Fruit fly (Drosophila melanogaster) whole organism, wandering third instar larva: ENCODE results near the gene Cpr11A.
A peak's percentile ranks its signal among the peaks of the same experiment; 100 is the strongest.

Experiments
- Abd-B ChIP-seq: fragments of >200 bp; optimal IDR thresholded peaks from 2 replicates; lab custom pipeline; 2017; ENCODE audit warnings: missing biosample characterization, missing genetic modification characterization
- GATAd ChIP-seq: sonication (Bioruptor generic); optimal IDR thresholded peaks from 2 replicates; lab custom pipeline; 2016; ENCODE audit warnings: missing biosample characterization, missing genetic modification characterization
- HLH106 ChIP-seq: fragments of 200-800 bp; optimal IDR thresholded peaks from 3 replicates; lab custom pipeline; 2019; ENCODE audit warnings: missing biosample characterization, mild to moderate bottlenecking, missing genetic modification characterization, moderate library complexity
- Hr83 ChIP-seq: fragments of 200-300 bp; sonication (Bioruptor generic); optimal IDR thresholded peaks from 2 replicates; lab custom pipeline; 2016; ENCODE audit warnings: missing biosample characterization, mild to moderate bottlenecking, missing genetic modification characterization, moderate library complexity; ENCODE audit not compliant: poor library complexity, severe bottlenecking
- Mio ChIP-seq: sonication (Bioruptor generic); optimal IDR thresholded peaks from 2 replicates; lab custom pipeline; 2016; ENCODE audit warnings: missing biosample characterization, missing genetic modification characterization
- Myc ChIP-seq: fragments of >200 bp; optimal IDR thresholded peaks from 2 replicates; lab custom pipeline; 2017
- OdsH ChIP-seq: fragments of 200-800 bp; sonication (Bioruptor generic); optimal IDR thresholded peaks from 2 replicates; lab custom pipeline; 2016; ENCODE audit warnings: missing biosample characterization, mild to moderate bottlenecking, missing genetic modification characterization
- Rel ChIP-seq, 2 experiments: fragments of 200-800 bp; sonication (Bioruptor generic) in 1 of 2; optimal IDR thresholded peaks; 2 replicates in 1 of 2; 3 replicates in 1 of 2; lab custom pipeline; 2016 to 2019; ENCODE audit warnings: mild to moderate bottlenecking in 2 of 2, missing biosample characterization in 2 of 2, missing genetic modification characterization in 2 of 2, moderate library complexity in 1 of 2
- ey ChIP-seq: fragments of 200-800 bp; sonication (Bioruptor generic); optimal IDR thresholded peaks from 2 replicates; lab custom pipeline; 2016; ENCODE audit warnings: missing biosample characterization, missing genetic modification characterization
- fru ChIP-seq: fragments of 200-800 bp; sonication (Bioruptor generic); optimal IDR thresholded peaks from 3 replicates; lab custom pipeline; 2016; ENCODE audit warnings: missing biosample characterization, mild to moderate bottlenecking, missing genetic modification characterization
- lola ChIP-seq: fragments of >200 bp; optimal IDR thresholded peaks from 2 replicates; lab custom pipeline; 2017; ENCODE audit warnings: missing biosample characterization, missing genetic modification characterization
- pan ChIP-seq: fragments of >200 bp; optimal IDR thresholded peaks from 2 replicates; lab custom pipeline; 2017
- psq ChIP-seq: fragments of 200-800 bp; sonication (Bioruptor generic); optimal IDR thresholded peaks from 3 replicates; lab custom pipeline; 2017; ENCODE audit warnings: missing biosample characterization, mild to moderate bottlenecking, missing genetic modification characterization, moderate library complexity
- usp ChIP-seq: fragments of >200 bp; optimal IDR thresholded peaks from 2 replicates; lab custom pipeline; 2017; ENCODE audit warnings: missing biosample characterization, missing genetic modification characterization

- TF ChIP-seq OdsH (GFP tag; lab: Kevin White, UChicago) (no peak), Hr83 (no peak), Abd-B (GFP tag; lab: Kevin White, UChicago) (no peak), usp (GFP tag; lab: Kevin White, UChicago) (no peak), Rel (GFP tag; optimal IDR thresholded peaks at IDR 0.05; lab: Kevin White, UChicago) (no peak), Rel (tag; optimal IDR thresholded peaks at IDR 0.05; lab: Kevin White, UChicago) (no peak), Mio (GFP tag; lab: Kevin White, UChicago) (no peak), Myc (no peak), psq (GFP tag; lab: Kevin White, UChicago) (peak; percentile 6), GATAd (GFP tag; lab: Kevin White, UChicago) (no peak), pan (lab: Kevin White, UChicago) (no peak), lola (no peak), HLH106 (tag; lab: Kevin White, UChicago) (peak; percentile 32), fru (GFP tag; lab: Kevin White, UChicago) (peak; percentile 51), ey (GFP tag; lab: Kevin White, UChicago) (peak; percentile 36)
Observed at dm6 chrX:12533560-12533959, 46.8 kb downstream of the Cpr11A start.
